Worm (Caenorhabditis elegans): ENCODE measurements around the gene hal-2.

ce11 chrIII:10101352-10101751 lies 12.6 kb upstream of the hal-2 start, which contains the start of gene kel-10:
- TF ChIP-seq W03F9.2 (tag; optimal IDR thresholded peaks at IDR 0.05), result no peak
- TF ChIP-seq him-1 (tag; optimal IDR thresholded peaks at IDR 0.05), result no peak
- no peak for TF ChIP-seq dao-5 (tag; optimal IDR thresholded peaks at IDR 0.05)
